Fruit fly (Drosophila melanogaster) whole organism, prepupa: ENCODE results near the gene CG34056.

Source experiments
- Blimp-1 ChIP-seq: fragments of 200-800 bp; sonication (Bioruptor generic); optimal IDR thresholded peaks from 3 replicates; lab custom pipeline; 2017; ENCODE audit warnings: missing biosample characterization, missing genetic modification characterization, mild to moderate bottlenecking, moderate library complexity, missing genetic modification reagents
- CG10669 ChIP-seq: fragments of 200-800 bp; sonication (Bioruptor generic); optimal IDR thresholded peaks from 3 replicates; lab custom pipeline; 2018; ENCODE audit warnings: missing biosample characterization, mild to moderate bottlenecking, missing genetic modification characterization, moderate library complexity
- CG11294 ChIP-seq: fragments of 200-800 bp; sonication (Bioruptor generic); IDR thresholded peaks from 2 replicates; pipeline ENCODE4 v1.3.6; 2022; ENCODE audit warnings: missing biosample characterization, missing genetic modification characterization
- CG1621 ChIP-seq: fragments of 200-800 bp; sonication (Bioruptor generic); optimal IDR thresholded peaks from 3 replicates; lab custom pipeline; 2018; ENCODE audit warnings: missing biosample characterization, mild to moderate bottlenecking, missing genetic modification characterization
- CG16779 ChIP-seq: fragments of 200-800 bp; sonication (Bioruptor generic); optimal IDR thresholded peaks from 3 replicates; lab custom pipeline; 2017; ENCODE audit warnings: missing biosample characterization, mild to moderate bottlenecking, missing genetic modification characterization
- CG32006 ChIP-seq: fragments of 200-800 bp; sonication (Bioruptor generic); optimal IDR thresholded peaks from 3 replicates; lab custom pipeline; 2017; ENCODE audit warnings: missing biosample characterization, mild to moderate bottlenecking, missing genetic modification characterization
- CG3919 ChIP-seq: fragments of 200-800 bp; sonication (Bioruptor generic); optimal IDR thresholded peaks from 3 replicates; lab custom pipeline; 2016; ENCODE audit warnings: missing biosample characterization, missing genetic modification characterization
- CG6163 ChIP-seq: fragments of 200-800 bp; sonication (Bioruptor generic); IDR thresholded peaks from 3 replicates; pipeline ENCODE4 v1.3.6; 2022; ENCODE audit warnings: missing biosample characterization, missing genetic modification characterization
- CG6792 ChIP-seq: fragments of 200-800 bp; sonication (Bioruptor generic); optimal IDR thresholded peaks from 3 replicates; lab custom pipeline; 2016; ENCODE audit warnings: missing biosample characterization, missing genetic modification characterization
- CG6854 ChIP-seq: fragments of 200-800 bp; sonication (Bioruptor generic); optimal IDR thresholded peaks from 2 replicates; lab custom pipeline; 2017; ENCODE audit warnings: missing biosample characterization, mild to moderate bottlenecking, missing genetic modification characterization
- CG8119 ChIP-seq: fragments of 200-800 bp; sonication (Bioruptor generic); IDR thresholded peaks from 3 replicates; pipeline ENCODE4 v1.3.6; 2022; ENCODE audit warnings: missing biosample characterization, missing genetic modification characterization
- Eip75B ChIP-seq: fragments of 200-800 bp; sonication (Bioruptor generic); optimal IDR thresholded peaks from 3 replicates; lab custom pipeline; 2016; ENCODE audit warnings: missing biosample characterization, missing genetic modification characterization
- Eip78C ChIP-seq: fragments of 200-800 bp; sonication (Bioruptor generic); peaks from one replicate; lab custom pipeline; 2016; ENCODE audit warnings: missing biosample characterization, missing genetic modification characterization
- Ets96B ChIP-seq: fragments of 200-800 bp; optimal IDR thresholded peaks from 2 replicates; lab custom pipeline; 2019; ENCODE audit warnings: missing biosample characterization, mild to moderate bottlenecking, missing genetic modification characterization, moderate library complexity
- Gug ChIP-seq: fragments of 200-800 bp; sonication (Bioruptor generic); IDR thresholded peaks from 2 replicates; pipeline ENCODE4 v1.3.6; 2022; ENCODE audit warnings: missing biosample characterization, missing genetic modification characterization
- Hr39 ChIP-seq: fragments of 200-800 bp; sonication (Bioruptor generic); optimal IDR thresholded peaks from 2 replicates; lab custom pipeline; 2016; ENCODE audit warnings: missing biosample characterization, missing genetic modification characterization
- Hr4 ChIP-seq: fragments of 200-800 bp; sonication (Bioruptor generic); optimal IDR thresholded peaks from 3 replicates; lab custom pipeline; 2016; ENCODE audit warnings: missing biosample characterization, missing genetic modification characterization
- Met ChIP-seq: fragments of 200-800 bp; sonication (Bioruptor generic); optimal IDR thresholded peaks from 3 replicates; lab custom pipeline; 2016; ENCODE audit warnings: missing biosample characterization, missing genetic modification characterization
- OdsH ChIP-seq: fragments of 200-800 bp; sonication (Bioruptor generic); optimal IDR thresholded peaks from 3 replicates; lab custom pipeline; 2016; ENCODE audit warnings: missing biosample characterization, missing genetic modification characterization
- Sox102F ChIP-seq: fragments of 200-800 bp; sonication (Bioruptor generic); optimal IDR thresholded peaks from 2 replicates; lab custom pipeline; 2016; ENCODE audit warnings: missing biosample characterization, mild to moderate bottlenecking, missing genetic modification characterization
- Sox14 ChIP-seq: fragments of 200-800 bp; sonication (Bioruptor generic); optimal IDR thresholded peaks from 3 replicates; lab custom pipeline; 2016; ENCODE audit warnings: missing biosample characterization, missing genetic modification characterization
- achi ChIP-seq: fragments of 200-800 bp; sonication (Bioruptor generic); optimal IDR thresholded peaks from 3 replicates; lab custom pipeline; 2016; ENCODE audit warnings: missing biosample characterization, missing genetic modification characterization
- dac ChIP-seq: fragments of 200-800 bp; sonication (Bioruptor generic); optimal IDR thresholded peaks from 2 replicates; lab custom pipeline; 2017; ENCODE audit warnings: missing biosample characterization, mild to moderate bottlenecking, missing genetic modification characterization
- dsx ChIP-seq: fragments of 200-800 bp; optimal IDR thresholded peaks from 3 replicates; lab custom pipeline; 2019; ENCODE audit warnings: missing biosample characterization, mild to moderate bottlenecking, missing genetic modification characterization, moderate library complexity; ENCODE audit not compliant: poor library complexity, severe bottlenecking
- eg ChIP-seq: fragments of 200-800 bp; sonication (Bioruptor generic); IDR thresholded peaks from 3 replicates; pipeline ENCODE4 v1.3.6; 2022; ENCODE audit warnings: missing biosample characterization, missing genetic modification characterization
- esn ChIP-seq: fragments of 200-800 bp; sonication (Bioruptor generic); optimal IDR thresholded peaks from 2 replicates; lab custom pipeline; 2016; ENCODE audit warnings: missing biosample characterization, mild to moderate bottlenecking, missing genetic modification characterization, moderate library complexity
- fd85E ChIP-seq: fragments of 200-800 bp; sonication (Bioruptor generic); optimal IDR thresholded peaks from 3 replicates; lab custom pipeline; 2016; ENCODE audit warnings: missing biosample characterization, missing genetic modification characterization
- fkh ChIP-seq: fragments of 200-800 bp; sonication (Bioruptor generic); optimal IDR thresholded peaks from 3 replicates; lab custom pipeline; 2017; ENCODE audit warnings: missing biosample characterization, mild to moderate bottlenecking, missing genetic modification characterization, moderate library complexity
- net ChIP-seq: fragments of 200-800 bp; sonication (Bioruptor generic); optimal IDR thresholded peaks from 3 replicates; lab custom pipeline; 2016; ENCODE audit warnings: missing biosample characterization, missing genetic modification characterization
- pdm3 ChIP-seq: fragments of 200-800 bp; sonication (Bioruptor generic); optimal IDR thresholded peaks from 3 replicates; lab custom pipeline; 2016; ENCODE audit warnings: missing biosample characterization, missing genetic modification characterization
- salr ChIP-seq, 2 experiments: fragments of 200-800 bp; sonication (Bioruptor generic); optimal IDR thresholded peaks; 3 replicates each; lab custom pipeline; 2016 to 2018; ENCODE audit warnings: missing biosample characterization in 2 of 2, missing genetic modification characterization in 2 of 2, mild to moderate bottlenecking in 1 of 2
- spab ChIP-seq: fragments of 200-800 bp; sonication (Bioruptor generic); optimal IDR thresholded peaks from 2 replicates; lab custom pipeline; 2017; ENCODE audit warnings: missing biosample characterization, mild to moderate bottlenecking, missing genetic modification characterization, missing genetic modification reagents
- ss ChIP-seq, 2 experiments: fragments of 200-800 bp; sonication (Bioruptor generic); optimal IDR thresholded peaks; 2 replicates in 1 of 2; 3 replicates in 1 of 2; lab custom pipeline; 2017 to 2018; ENCODE audit warnings: mild to moderate bottlenecking in 2 of 2, missing biosample characterization in 2 of 2, missing genetic modification characterization in 2 of 2, moderate library complexity in 1 of 2
- vri ChIP-seq: fragments of 200-800 bp; sonication (Bioruptor generic); optimal IDR thresholded peaks from 3 replicates; lab custom pipeline; 2016; ENCODE audit warnings: missing biosample characterization, mild to moderate bottlenecking, missing genetic modification characterization

CG34056 gene

DNA sequence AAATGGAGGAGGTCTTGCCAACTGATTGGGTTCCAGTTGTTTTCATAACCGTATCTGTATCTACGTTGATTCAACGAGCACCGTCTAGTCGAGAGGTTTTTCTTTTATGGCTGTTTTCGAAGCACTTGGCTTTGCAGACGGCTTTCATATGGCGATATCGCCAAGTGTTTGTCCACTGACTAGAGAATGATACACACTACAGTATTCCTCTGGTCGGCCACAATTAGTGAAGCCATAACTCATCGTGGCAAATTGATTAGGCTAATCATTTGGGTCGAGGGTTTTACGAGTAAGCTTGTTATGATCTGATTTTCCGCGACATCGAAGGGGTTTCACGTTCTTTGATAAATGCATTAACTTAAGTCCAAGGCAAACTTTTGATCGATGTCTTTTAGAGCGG lies 19.1 kb upstream of the CG34056 start:
- TF ChIP-seq Ets96B (tag; lab: Kevin White, UChicago) (no peak), Sox102F (GFP tag; lab: Kevin White, UChicago) (no peak), CG8119 (GFP tag; lab: Robert Waterston, UW) (0 out of 3 replicates have a peak, but pooled peaks have one; percentile 16), Eip75B (GFP tag; lab: Kevin White, UChicago) (no peak), Eip78C (peak; percentile 31), salr (GFP tag; optimal IDR thresholded peaks at IDR 0.05; lab: Kevin White, UChicago) (no peak), ss (GFP tag; optimal IDR thresholded peaks at IDR 0.05; lab: Kevin White, UChicago) (peak in 1 of 2 experiments; percentile 24)
- TF ChIP-seq, all 60 proteins: peak for 3

DNA sequence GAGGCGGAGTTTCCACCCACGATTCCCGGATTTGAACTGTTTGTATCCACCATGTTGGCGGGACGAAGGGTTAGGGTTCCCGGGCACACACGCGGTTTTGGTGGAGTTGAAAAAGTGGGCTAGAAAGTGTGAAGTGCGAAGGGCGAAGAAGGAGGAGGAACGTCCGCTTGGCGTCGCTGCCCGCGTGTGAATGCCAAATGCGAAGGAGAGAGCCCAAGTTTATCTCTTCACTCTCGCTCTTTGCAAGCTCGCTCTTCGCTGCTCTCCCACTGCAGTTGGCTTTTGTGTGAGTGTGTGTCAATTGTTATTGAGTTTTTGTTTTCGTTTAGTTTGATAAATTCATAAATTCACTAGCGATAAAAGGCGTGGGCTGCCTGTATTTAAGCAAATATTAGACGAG lies 14.9 kb upstream of the CG34056 start:
- TF ChIP-seq eg (GFP tag; lab: Robert Waterston, UW) (peak; percentile 18; the same call in 1 of the 3 replicates), Sox14 (GFP tag; lab: Kevin White, UChicago) (no peak), achi (GFP tag; lab: Kevin White, UChicago) (no peak), CG8119 (GFP tag; lab: Robert Waterston, UW) (0 out of 3 replicates have a peak, but pooled peaks have one; percentile 16), vri (GFP tag; lab: Kevin White, UChicago) (peak; percentile 2), CG32006 (no peak), ss (GFP tag; optimal IDR thresholded peaks at IDR 0.05; lab: Kevin White, UChicago) (no peak), CG1621 (tag; lab: Kevin White, UChicago) (peak; percentile 1), Eip78C (peak; percentile 37), CG6163 (GFP tag; lab: Robert Waterston, UW) (no peak), CG6854 (GFP tag; lab: Kevin White, UChicago) (peak; percentile 30), CG6792 (GFP tag; lab: Kevin White, UChicago) (no peak), CG3919 (GFP tag; lab: Kevin White, UChicago) (peak; percentile 14), dac (GFP tag; lab: Kevin White, UChicago) (no peak)

DNA sequence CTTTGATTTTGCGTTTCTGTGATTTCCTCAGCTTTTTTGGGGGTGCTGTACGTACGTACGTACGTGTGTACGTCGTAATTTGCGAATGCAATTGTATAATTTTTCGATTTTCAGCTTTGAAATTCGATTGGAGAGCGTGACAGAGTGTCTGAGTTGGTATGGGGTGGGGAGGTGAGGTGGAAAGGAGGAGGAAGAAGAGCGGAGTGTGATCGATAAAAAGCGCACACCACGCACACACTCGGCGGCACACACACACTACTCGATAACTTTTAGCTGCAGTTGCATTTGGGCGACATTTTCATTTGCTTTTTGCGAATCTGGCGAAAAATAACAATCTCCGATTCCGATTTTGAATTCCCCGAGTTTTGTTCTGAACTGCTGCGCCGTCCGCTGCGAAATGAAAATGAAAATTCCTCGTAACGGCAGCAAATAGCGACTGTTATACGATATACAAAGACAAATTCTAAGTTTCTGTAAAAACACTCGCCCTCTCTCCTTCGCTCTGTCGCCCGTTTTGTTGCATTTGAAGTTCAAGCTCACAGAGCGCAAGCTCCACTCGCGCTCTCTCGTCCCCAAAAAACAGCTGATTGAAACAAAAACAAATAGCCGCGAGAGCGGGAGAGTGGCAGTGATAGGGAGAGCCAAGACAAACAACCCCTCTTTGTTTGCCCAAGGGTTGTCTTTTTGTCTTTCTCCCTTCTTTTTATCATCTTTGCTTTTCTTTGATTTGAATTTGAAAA lies 14.1 kb upstream of the CG34056 start, which contains the start of gene CG13907:
TSS of gene CG13907 (minus strand) at position 518 of the 740 bp plus-strand sequence.
- peak; percentile 32 for TF ChIP-seq CG6854 (GFP tag; lab: Kevin White, UChicago)
- TF ChIP-seq net (GFP tag; lab: Kevin White, UChicago) = peak; percentile 16
- peak; percentile 65 for TF ChIP-seq fkh (GFP tag; lab: Kevin White, UChicago)
- 0 out of 3 replicates have a peak, but pooled peaks have one; percentile 13 for TF ChIP-seq eg (GFP tag; lab: Robert Waterston, UW)
- TF ChIP-seq CG16779 (tag; lab: Kevin White, UChicago) = peak; percentile 39
- TF ChIP-seq ss (GFP tag; optimal IDR thresholded peaks at IDR 0.05; lab: Kevin White, UChicago) = peak; percentile 1 to 8
- no peak for TF ChIP-seq achi (GFP tag; lab: Kevin White, UChicago)
- peak; percentile 30 for TF ChIP-seq Sox102F (GFP tag; lab: Kevin White, UChicago)
- TF ChIP-seq Sox14 (GFP tag; lab: Kevin White, UChicago) = peak; percentile 45
- TF ChIP-seq Hr39 (GFP tag; lab: Kevin White, UChicago) = no peak

DNA sequence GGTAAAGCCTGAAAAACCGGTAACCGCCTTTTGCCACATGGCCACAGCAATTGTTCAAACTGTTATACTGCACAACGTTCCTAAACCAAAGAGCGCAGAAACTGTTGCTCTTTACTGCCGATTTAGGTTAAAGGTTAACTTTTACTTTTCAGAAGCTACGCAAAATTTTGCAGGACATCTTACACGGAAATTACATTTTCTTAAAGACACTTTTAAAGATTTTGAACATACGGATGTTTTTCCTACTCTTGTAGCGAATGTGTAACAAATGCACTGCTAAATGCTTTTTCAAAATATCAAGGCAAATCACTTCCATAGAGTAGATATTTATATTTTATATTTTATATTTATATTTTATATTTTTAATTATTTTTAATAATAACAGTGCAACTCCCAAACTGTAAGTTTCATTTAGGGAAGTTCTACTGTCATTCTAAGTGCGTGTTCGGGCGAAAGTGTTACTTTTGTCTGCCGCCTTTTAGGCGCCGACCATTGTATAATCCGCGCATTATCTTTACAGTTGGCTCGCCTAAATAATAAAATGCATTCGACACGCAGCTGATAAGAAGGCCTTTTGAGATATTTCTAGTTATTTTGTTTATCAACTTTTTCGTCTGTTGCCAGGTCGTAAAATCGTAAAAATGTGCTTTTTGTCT lies 13.4 kb upstream of the CG34056 start:
- TF ChIP-seq Met (GFP tag; lab: Kevin White, UChicago) (no peak), Eip78C (peak; percentile 70), vri (GFP tag; lab: Kevin White, UChicago) (peak; percentile 36)

DNA sequence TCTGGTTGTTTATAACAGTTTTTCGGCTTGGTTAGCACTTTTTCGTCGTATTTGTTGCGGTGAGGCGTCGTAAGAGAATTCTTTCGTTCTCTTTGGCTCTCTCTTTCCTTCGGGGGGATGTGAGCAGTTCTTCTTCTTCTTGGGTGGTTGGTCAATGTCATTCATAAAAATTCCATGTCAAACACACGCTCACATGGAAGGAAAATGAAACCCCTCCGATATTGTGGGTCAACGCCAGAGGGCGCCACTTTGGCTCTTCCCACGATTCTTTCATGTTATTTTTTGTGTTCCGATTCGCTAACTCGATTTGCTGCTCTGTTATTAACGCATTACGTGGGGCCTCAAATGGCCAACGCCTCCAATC lies 12.9 kb upstream of the CG34056 start:
- TF ChIP-seq Gug (GFP tag; lab: Robert Waterston, UW) (no peak), CG10669 (no peak), fd85E (GFP tag; lab: Kevin White, UChicago) (no peak), CG6854 (GFP tag; lab: Kevin White, UChicago) (no peak), Ets96B (tag; lab: Kevin White, UChicago) (no peak), vri (GFP tag; lab: Kevin White, UChicago) (no peak), dsx (GFP tag; lab: Kevin White, UChicago) (no peak), esn (GFP tag; lab: Kevin White, UChicago) (no peak), salr (GFP tag; optimal IDR thresholded peaks at IDR 0.05; lab: Kevin White, UChicago) (no peak), OdsH (GFP tag; lab: Kevin White, UChicago) (no peak), pdm3 (GFP tag; lab: Kevin White, UChicago) (no peak), CG6163 (GFP tag; lab: Robert Waterston, UW) (no peak), CG11294 (no peak), CG16779 (tag; lab: Kevin White, UChicago) (no peak), Blimp-1 (GFP tag; lab: Kevin White, UChicago) (no peak), spab (GFP tag; lab: Kevin White, UChicago) (no peak), Hr4 (GFP tag; lab: Kevin White, UChicago) (no peak), CG3919 (GFP tag; lab: Kevin White, UChicago) (no peak)
